Fruit fly (Drosophila melanogaster): ENCODE measurements around the gene COX5BL.

Gene COX5BL

dm6 chr2L:6584346-6584745, 25.1 kb downstream of the COX5BL start:
- TF ChIP-seq CTCF (GFP tag; optimal IDR thresholded peaks at IDR 0.05) (peak; percentile 79), ken (GFP tag; IDR thresholded peaks at IDR 0.05) (peak; percentile 40; the same call in 1 of the 3 replicates), CG8478 (optimal IDR thresholded peaks at IDR 0.05) (peak; percentile 55), CG33213 (GFP tag; optimal IDR thresholded peaks at IDR 0.05) (no peak)

dm6 chr2L:6595027-6595426, 35.8 kb downstream of the COX5BL start:
- TF ChIP-seq CG13424 (tag; optimal IDR thresholded peaks at IDR 0.05): peak; percentile 61
- TF ChIP-seq CoRest (tag; optimal IDR thresholded peaks at IDR 0.05): peak; percentile 0
- TF ChIP-seq gem (tag; optimal IDR thresholded peaks at IDR 0.05): peak; percentile 82
- TF ChIP-seq HLHmδ (GFP tag; optimal IDR thresholded peaks at IDR 0.05): no peak
- no peak for TF ChIP-seq salm (tag; optimal IDR thresholded peaks at IDR 0.05)
- TF ChIP-seq Dll (GFP tag; IDR thresholded peaks at IDR 0.05; ENCODE audit: partially characterized antibody): no peak
- TF ChIP-seq sisA (GFP tag; IDR thresholded peaks at IDR 0.05): no peak
- no peak for TF ChIP-seq jumu (GFP tag; optimal IDR thresholded peaks at IDR 0.05)
- peak; percentile 19 for TF ChIP-seq Oli (tag; optimal IDR thresholded peaks at IDR 0.05)
- TF ChIP-seq CG3407 (GFP tag; optimal IDR thresholded peaks at IDR 0.05): peak; percentile 6
- no peak for TF ChIP-seq BEAF-32 (GFP tag; optimal IDR thresholded peaks at IDR 0.05)
- TF ChIP-seq CG9437 (GFP tag; optimal IDR thresholded peaks at IDR 0.05): peak; percentile 30
- no peak for TF ChIP-seq pnt (GFP tag; optimal IDR thresholded peaks at IDR 0.05)
- TF ChIP-seq CG4730 (GFP tag; IDR thresholded peaks at IDR 0.05): no peak
- TF ChIP-seq CG17385 (GFP tag; optimal IDR thresholded peaks at IDR 0.05): peak; percentile 15
- TF ChIP-seq CG8388 (GFP tag; optimal IDR thresholded peaks at IDR 0.05): peak; percentile 69
- TF ChIP-seq Rfx (GFP tag; IDR thresholded peaks at IDR 0.05): no peak
- TF ChIP-seq ind (GFP tag; optimal IDR thresholded peaks at IDR 0.05): no peak
- TF ChIP-seq CG10462 (GFP tag; optimal IDR thresholded peaks at IDR 0.05): peak; percentile 10
- no peak for TF ChIP-seq Gug (GFP tag; IDR thresholded peaks at IDR 0.05)
- TF ChIP-seq dmrt11E (tag; optimal IDR thresholded peaks at IDR 0.05): peak; percentile 61
- no peak for TF ChIP-seq h (optimal IDR thresholded peaks at IDR 0.05)
- peak; percentile 28 for TF ChIP-seq CG2202 (tag; optimal IDR thresholded peaks at IDR 0.05)
- TF ChIP-seq CG12391 (tag; optimal IDR thresholded peaks at IDR 0.05): peak; percentile 75
- TF ChIP-seq CG10979 (tag; optimal IDR thresholded peaks at IDR 0.05): no peak
- no peak for TF ChIP-seq CG10321 (GFP tag; IDR thresholded peaks at IDR 0.05)
- TF ChIP-seq PHDP (tag; optimal IDR thresholded peaks at IDR 0.05): peak; percentile 57
- no peak for TF ChIP-seq onecut (GFP tag; IDR thresholded peaks at IDR 0.05)
- TF ChIP-seq CG17328 (GFP tag; IDR thresholded peaks at IDR 0.05): peak; percentile 17; the same call in 1 of the 2 replicates
- TF ChIP-seq sc (optimal IDR thresholded peaks at IDR 0.05): no peak
- peak; percentile 38 for TF ChIP-seq sc (GFP tag; optimal IDR thresholded peaks at IDR 0.05)
- no peak for TF ChIP-seq fd64A (GFP tag; optimal IDR thresholded peaks at IDR 0.05)
- TF ChIP-seq CG33557 (GFP tag; optimal IDR thresholded peaks at IDR 0.05): peak; percentile 60

dm6 chr2L:6601018-6601505, 41.8 kb downstream of the COX5BL start, which contains the start of gene Dpp10:
TSS of gene Dpp10 (minus strand) at chr2L:6601068.
- TF ChIP-seq Ets97D (GFP tag; optimal IDR thresholded peaks at IDR 0.05): peak; percentile 55
- TF ChIP-seq CG15479 (GFP tag; optimal IDR thresholded peaks at IDR 0.05): no peak
- peak; percentile 96 for TF ChIP-seq tgo (GFP tag; IDR thresholded peaks at IDR 0.05)
- TF ChIP-seq CG18011 (GFP tag; optimal IDR thresholded peaks at IDR 0.05): peak; percentile 80
- peak; percentile 95 for TF ChIP-seq CG32767 (GFP tag; IDR thresholded peaks at IDR 0.05)
- peak; percentile 80 for TF ChIP-seq disco-r (GFP tag; optimal IDR thresholded peaks at IDR 0.05)
- TF ChIP-seq h (optimal IDR thresholded peaks at IDR 0.05): no peak
- TF ChIP-seq stc (GFP tag; IDR thresholded peaks at IDR 0.05): peak; percentile 95
- TF ChIP-seq CG12391 (tag; optimal IDR thresholded peaks at IDR 0.05): peak; percentile 90
- TF ChIP-seq CG18599 (GFP tag; optimal IDR thresholded peaks at IDR 0.05): peak; percentile 98
- TF ChIP-seq caup (GFP tag; optimal IDR thresholded peaks at IDR 0.05; ENCODE audit: severe bottlenecking): peak; percentile 92
- peak; percentile 62 for TF ChIP-seq Mes4 (GFP tag; optimal IDR thresholded peaks at IDR 0.05)
- peak; percentile 71 for TF ChIP-seq mirr (GFP tag; optimal IDR thresholded peaks at IDR 0.05)
- TF ChIP-seq CG8359 (GFP tag; optimal IDR thresholded peaks at IDR 0.05; ENCODE audit: borderline replicate concordance): no peak
- TF ChIP-seq Med (GFP tag): peak; percentile 98
- TF ChIP-seq zfh1 (GFP tag; IDR thresholded peaks at IDR 0.05): peak; percentile 85
- TF ChIP-seq gsb-n (tag; optimal IDR thresholded peaks at IDR 0.05): peak; percentile 34
